Fruit fly (Drosophila melanogaster) whole organism, embryonic: ENCODE data around the gene CG8097.

Experiments used
- BEAF-32 ChIP-seq: fragments of 200-800 bp; sonication (Bioruptor generic); optimal IDR thresholded peaks from 3 replicates; lab custom pipeline; 2017; ENCODE audit warnings: missing biosample characterization, missing genetic modification characterization, mild to moderate bottlenecking, moderate library complexity, missing genetic modification reagents
- CG10267 ChIP-seq: fragments of 200-800 bp; sonication (Bioruptor generic); optimal IDR thresholded peaks from 2 replicates; lab custom pipeline; 2018; ENCODE audit warnings: missing biosample characterization, mild to moderate bottlenecking, missing genetic modification characterization, moderate library complexity
- CG10565 ChIP-seq: fragments of 200-800 bp; sonication (Bioruptor generic); optimal IDR thresholded peaks from 3 replicates; lab custom pipeline; 2016; ENCODE audit warnings: missing biosample characterization, mild to moderate bottlenecking, missing genetic modification characterization
- CG12104 ChIP-seq: fragments of 200-800 bp; sonication (Bioruptor generic); optimal IDR thresholded peaks from 3 replicates; lab custom pipeline; 2016; ENCODE audit warnings: missing biosample characterization, missing genetic modification characterization
- CG12155 ChIP-seq: fragments of 200-800 bp; sonication (Bioruptor generic); optimal IDR thresholded peaks from 3 replicates; lab custom pipeline; 2016; ENCODE audit warnings: missing biosample characterization, missing genetic modification characterization
- CG12659 ChIP-seq: fragments of 200-800 bp; sonication (Bioruptor generic); optimal IDR thresholded peaks from 3 replicates; lab custom pipeline; 2017; ENCODE audit warnings: mild to moderate bottlenecking, missing biosample characterization, missing genetic modification reagents, missing genetic modification characterization
- CG14667 ChIP-seq: fragments of 200-800 bp; sonication (Bioruptor generic); IDR thresholded peaks from 2 replicates; pipeline ENCODE4 v1.3.6; 2022; ENCODE audit warnings: missing biosample characterization, missing genetic modification characterization
- CG14710 ChIP-seq: fragments of 200-800 bp; sonication (Bioruptor generic); optimal IDR thresholded peaks from 3 replicates; lab custom pipeline; 2019; ENCODE audit warnings: missing biosample characterization, mild to moderate bottlenecking, missing genetic modification characterization, moderate library complexity
- CG14860 ChIP-seq: fragments of 200-800 bp; sonication (Bioruptor generic); IDR thresholded peaks from 3 replicates; pipeline ENCODE4 v1.3.6; 2022; ENCODE audit warnings: missing biosample characterization, missing genetic modification characterization; ENCODE audit not compliant: partially characterized antibody
- CG1602 ChIP-seq: fragments of 200-800 bp; sonication (Bioruptor generic); optimal IDR thresholded peaks from 3 replicates; lab custom pipeline; 2016; ENCODE audit warnings: missing biosample characterization, missing genetic modification characterization
- CG16813 ChIP-seq: fragments of 200-800 bp; sonication (Bioruptor generic); IDR thresholded peaks from 3 replicates; pipeline ENCODE4 v1.3.6; 2022; ENCODE audit warnings: missing biosample characterization, missing genetic modification characterization; ENCODE audit not compliant: partially characterized antibody
- CG16815 ChIP-seq: fragments of 200-800 bp; sonication (Bioruptor generic); optimal IDR thresholded peaks from 3 replicates; lab custom pipeline; 2017; ENCODE audit warnings: missing biosample characterization, mild to moderate bottlenecking, missing genetic modification characterization
- CG17361 ChIP-seq: fragments of 200-800 bp; sonication (Bioruptor generic); IDR thresholded peaks from 3 replicates; pipeline ENCODE4 v1.3.6; 2022; ENCODE audit warnings: missing biosample characterization, missing genetic modification characterization
- CG17385 ChIP-seq: fragments of 200-800 bp; sonication (Bioruptor generic); optimal IDR thresholded peaks from 3 replicates; lab custom pipeline; 2018; ENCODE audit warnings: missing biosample characterization, mild to moderate bottlenecking, missing genetic modification characterization
- CG1792 ChIP-seq: fragments of 200-800 bp; sonication (Bioruptor generic); optimal IDR thresholded peaks from 2 replicates; lab custom pipeline; 2016; ENCODE audit warnings: missing biosample characterization, missing genetic modification characterization
- CG2116 ChIP-seq: fragments of 200-800 bp; sonication (Bioruptor generic); optimal IDR thresholded peaks from 3 replicates; lab custom pipeline; 2018; ENCODE audit warnings: missing biosample characterization, mild to moderate bottlenecking, missing genetic modification characterization
- CG31388 ChIP-seq: fragments of 200-800 bp; sonication (Bioruptor generic); optimal IDR thresholded peaks from 2 replicates; lab custom pipeline; 2016; ENCODE audit warnings: missing biosample characterization, missing genetic modification characterization
- CG34224 ChIP-seq: fragments of 200-800 bp; sonication (Bioruptor generic); IDR thresholded peaks from 3 replicates; pipeline ENCODE4 v1.3.6; 2022; ENCODE audit warnings: missing biosample characterization, missing genetic modification characterization; ENCODE audit not compliant: partially characterized antibody
- CG4282 ChIP-seq: fragments of 200-800 bp; sonication (Bioruptor generic); optimal IDR thresholded peaks from 2 replicates; lab custom pipeline; 2016; ENCODE audit warnings: missing biosample characterization, missing genetic modification characterization
- CG4360 ChIP-seq: fragments of 200-800 bp; sonication (Bioruptor generic); IDR thresholded peaks from 2 replicates; pipeline ENCODE4 v1.3.6; 2022; ENCODE audit warnings: missing biosample characterization, missing genetic modification characterization
- CG4404 ChIP-seq: fragments of 200-800 bp; sonication (Bioruptor generic); IDR thresholded peaks from 2 replicates; pipeline ENCODE4 v1.3.6; 2022; ENCODE audit warnings: missing biosample characterization, missing genetic modification characterization
- CG8281 ChIP-seq: fragments of 200-800 bp; sonication (Bioruptor generic); optimal IDR thresholded peaks from 2 replicates; lab custom pipeline; 2018; ENCODE audit warnings: missing biosample characterization, mild to moderate bottlenecking, missing genetic modification characterization, moderate library complexity
- CG8290 ChIP-seq, 3 experiments: fragments of 200-800 bp; sonication (Bioruptor generic); optimal IDR thresholded peaks; 2 replicates each; lab custom pipeline; 2016 to 2019; ENCODE audit warnings: missing biosample characterization in 3 of 3, missing genetic modification characterization in 3 of 3, mild to moderate bottlenecking in 2 of 3, moderate library complexity in 1 of 3
- CG9609 ChIP-seq: fragments of 200-800 bp; sonication (Bioruptor generic); optimal IDR thresholded peaks from 3 replicates; lab custom pipeline; 2016; ENCODE audit warnings: missing biosample characterization, missing genetic modification characterization
- D19A ChIP-seq: fragments of 200-800 bp; optimal IDR thresholded peaks from 3 replicates; lab custom pipeline; 2019; ENCODE audit warnings: missing biosample characterization, mild to moderate bottlenecking, missing genetic modification characterization, moderate library complexity
- Lhr ChIP-seq: fragments of 200-800 bp; sonication (Bioruptor generic); optimal IDR thresholded peaks from 3 replicates; lab custom pipeline; 2017; ENCODE audit warnings: mild to moderate bottlenecking, missing biosample characterization, missing genetic modification reagents, missing genetic modification characterization
- Opbp ChIP-seq: fragments of 200-800 bp; sonication (Bioruptor generic); IDR thresholded peaks from 3 replicates; pipeline ENCODE4 v1.3.6; 2022; ENCODE audit warnings: missing biosample characterization, missing genetic modification characterization; ENCODE audit not compliant: partially characterized antibody
- Rx ChIP-seq: fragments of 200-800 bp; sonication (Bioruptor generic); IDR thresholded peaks from 2 replicates; pipeline ENCODE4 v1.3.6; 2022; ENCODE audit warnings: missing biosample characterization, missing genetic modification characterization
- ab ChIP-seq: fragments of 200-800 bp; sonication (Bioruptor generic); optimal IDR thresholded peaks from 2 replicates; lab custom pipeline; 2016; ENCODE audit warnings: missing biosample characterization, missing genetic modification characterization
- ap ChIP-seq: fragments of 200-800 bp; sonication (Bioruptor generic); IDR thresholded peaks from 2 replicates; pipeline ENCODE4 v1.3.6; 2022; ENCODE audit warnings: missing biosample characterization, missing genetic modification characterization
- ara ChIP-seq: fragments of 200-800 bp; sonication (Bioruptor generic); IDR thresholded peaks from 2 replicates; pipeline ENCODE4 v1.3.6; 2022; ENCODE audit warnings: missing biosample characterization, missing genetic modification characterization
- caup ChIP-seq: fragments of 200-800 bp; sonication (Bioruptor generic); optimal IDR thresholded peaks from 3 replicates; lab custom pipeline; 2017; ENCODE audit warnings: missing biosample characterization, mild to moderate bottlenecking, missing genetic modification characterization, moderate library complexity; ENCODE audit not compliant: severe bottlenecking
- fd102C ChIP-seq: fragments of 200-800 bp; sonication (Bioruptor generic); optimal IDR thresholded peaks from 2 replicates; lab custom pipeline; 2018; ENCODE audit warnings: missing biosample characterization, mild to moderate bottlenecking, missing genetic modification characterization, moderate library complexity
- fd96Cb ChIP-seq: fragments of 200-800 bp; sonication (Bioruptor generic); optimal IDR thresholded peaks from 2 replicates; lab custom pipeline; 2018; ENCODE audit warnings: missing biosample characterization, mild to moderate bottlenecking, missing genetic modification characterization, moderate library complexity
- fu2 ChIP-seq: fragments of 200-800 bp; sonication (Bioruptor generic); optimal IDR thresholded peaks from 2 replicates; lab custom pipeline; 2016; ENCODE audit warnings: missing biosample characterization, missing genetic modification characterization
- ham ChIP-seq: fragments of 200-800 bp; sonication (Bioruptor generic); IDR thresholded peaks from 2 replicates; pipeline ENCODE4 v1.3.6; 2022; ENCODE audit warnings: missing biosample characterization, missing genetic modification characterization
- pita ChIP-seq: fragments of 200-800 bp; sonication (Bioruptor generic); optimal IDR thresholded peaks from 2 replicates; lab custom pipeline; 2017; ENCODE audit warnings: missing biosample characterization, mild to moderate bottlenecking, missing genetic modification characterization
- scrt ChIP-seq: fragments of 200-800 bp; sonication (Bioruptor generic); optimal IDR thresholded peaks from 2 replicates; lab custom pipeline; 2018; ENCODE audit warnings: missing biosample characterization, mild to moderate bottlenecking, missing genetic modification characterization, moderate library complexity
- sens ChIP-seq: fragments of 200-800 bp; sonication (Bioruptor generic); peaks from one replicate; lab custom pipeline; 2016; ENCODE audit warnings: missing biosample characterization, missing genetic modification characterization
- sim ChIP-seq: fragments of 200-800 bp; sonication (Bioruptor generic); IDR thresholded peaks from 2 replicates; pipeline ENCODE4 v1.3.6; 2022; ENCODE audit warnings: missing biosample characterization, missing genetic modification characterization
- sqz ChIP-seq: fragments of 200-800 bp; sonication (Bioruptor generic); optimal IDR thresholded peaks from 3 replicates; lab custom pipeline; 2018; ENCODE audit warnings: missing biosample characterization, mild to moderate bottlenecking, missing genetic modification characterization
- sr ChIP-seq: fragments of 200-800 bp; sonication (Bioruptor generic); IDR thresholded peaks from 3 replicates; pipeline ENCODE4 v1.3.6; 2022; ENCODE audit warnings: missing biosample characterization, missing genetic modification characterization
- stwl ChIP-seq: fragments of 200-800 bp; sonication (Bioruptor generic); optimal IDR thresholded peaks from 3 replicates; lab custom pipeline; 2018; ENCODE audit warnings: missing biosample characterization, mild to moderate bottlenecking, missing genetic modification characterization, moderate library complexity
- tio ChIP-seq: fragments of 200-800 bp; sonication (Bioruptor generic); optimal IDR thresholded peaks from 2 replicates; lab custom pipeline; 2017; ENCODE audit warnings: missing biosample characterization, missing genetic modification characterization, inconsistent platforms
- tna ChIP-seq: fragments of 200-800 bp; sonication (Bioruptor generic); IDR thresholded peaks from 2 replicates; pipeline ENCODE4 v1.3.6; 2022; ENCODE audit warnings: missing biosample characterization, missing genetic modification characterization; ENCODE audit not compliant: partially characterized antibody
- trem ChIP-seq: fragments of 200-800 bp; optimal IDR thresholded peaks from 3 replicates; lab custom pipeline; 2019; ENCODE audit warnings: missing biosample characterization, mild to moderate bottlenecking, missing genetic modification characterization, moderate library complexity
- tup ChIP-seq: fragments of 200-800 bp; sonication (Bioruptor generic); optimal IDR thresholded peaks from 2 replicates; lab custom pipeline; 2016; ENCODE audit warnings: missing biosample characterization, mild to moderate bottlenecking, missing genetic modification characterization, moderate library complexity
- tx ChIP-seq: fragments of 200-800 bp; sonication (Bioruptor generic); optimal IDR thresholded peaks from 2 replicates; lab custom pipeline; 2016; ENCODE audit warnings: missing biosample characterization, missing genetic modification characterization
- zen ChIP-seq: fragments of 200-800 bp; sonication (Bioruptor generic); optimal IDR thresholded peaks from 3 replicates; lab custom pipeline; 2018; ENCODE audit warnings: missing biosample characterization, mild to moderate bottlenecking, missing genetic modification characterization, moderate library complexity

The CG8097 gene

dm6 chrX:15575557-15575956 is 7.4 kb upstream of the CG8097 start, which contains the start of gene CG42299 (continued):
- TF ChIP-seq sr (GFP tag; lab: Robert Waterston, UW), result no peak
- TF ChIP-seq CG14710 (tag; lab: Kevin White, UChicago), result no peak
- TF ChIP-seq D19A, result no peak
- TF ChIP-seq CG14860, result peak; percentile 66
- TF ChIP-seq tio (GFP tag; lab: Kevin White, UChicago), result no peak
- no peak for TF ChIP-seq Rx (GFP tag; lab: Robert Waterston, UW)
- peak; percentile 77; the same call in 2 of the 3 replicates for TF ChIP-seq Opbp (GFP tag; lab: Robert Waterston, UW)
- TF ChIP-seq fd96Cb (tag; lab: Kevin White, UChicago), result no peak
- no peak for TF ChIP-seq CG8281 (tag; lab: Kevin White, UChicago)
- no peak for TF ChIP-seq CG4360 (GFP tag; lab: Robert Waterston, UW)
- no peak for TF ChIP-seq CG4282

dm6 chrX:15578043-15578442 is 4.9 kb upstream of the CG8097 start, which contains the start of the genes cerv and CG7872:
Gene cerv, minus strand, starts transcription at chrX:15578171.
Gene CG7872, plus strand, starts transcription at chrX:15578205.
- TF ChIP-seq CG4282 (no peak), CG10267 (tag; lab: Kevin White, UChicago) (peak; percentile 76), scrt (GFP tag; lab: Kevin White, UChicago) (peak; percentile 30), fd102C (GFP tag; lab: Kevin White, UChicago) (no peak), tup (no peak), CG1792 (GFP tag; lab: Kevin White, UChicago) (no peak), zen (tag; lab: Kevin White, UChicago) (no peak), CG16813 (GFP tag; lab: Robert Waterston, UW) (peak; percentile 73), ara (GFP tag; lab: Robert Waterston, UW) (no peak), ham (GFP tag; lab: Robert Waterston, UW) (no peak), CG14710 (tag; lab: Kevin White, UChicago) (peak; percentile 60), BEAF-32 (GFP tag; lab: Kevin White, UChicago) (peak; percentile 61), CG16815 (no peak), tx (GFP tag; lab: Kevin White, UChicago) (no peak), CG14667 (GFP tag; lab: Robert Waterston, UW) (no peak), CG12104 (GFP tag; lab: Kevin White, UChicago) (no peak), sens (GFP tag; lab: Kevin White, UChicago) (peak; percentile 45), fu2 (GFP tag; lab: Kevin White, UChicago) (no peak), sqz (no peak), CG2116 (peak; percentile 59), sim (GFP tag; lab: Robert Waterston, UW) (no peak), CG31388 (GFP tag; lab: Kevin White, UChicago) (no peak), CG9609 (GFP tag; lab: Kevin White, UChicago) (no peak), CG10565 (no peak), stwl (peak; percentile 81), Lhr (GFP tag; lab: Kevin White, UChicago) (no peak), ap (GFP tag; lab: Robert Waterston, UW) (no peak), CG17385 (GFP tag; lab: Kevin White, UChicago) (no peak), CG12155 (no peak), pita (GFP tag; lab: Kevin White, UChicago) (no peak), CG17361 (GFP tag; lab: Robert Waterston, UW) (0 out of 3 replicates have a peak, but pooled peaks have one; percentile 17), CG4404 (GFP tag; lab: Robert Waterston, UW) (no peak), caup (GFP tag; lab: Kevin White, UChicago) (no peak), trem (tag; lab: Kevin White, UChicago) (peak; percentile 35), tna (GFP tag; lab: Robert Waterston, UW) (peak; percentile 70; the same call in 1 of the 2 replicates), ab (no peak), CG34224 (GFP tag; lab: Robert Waterston, UW) (peak; percentile 69), CG8290 (GFP tag; optimal IDR thresholded peaks at IDR 0.05; lab: Kevin White, UChicago) (no peak), CG8290 (tag; optimal IDR thresholded peaks at IDR 0.05; lab: Kevin White, UChicago) (peak in 1 of 2 experiments; percentile 45), CG12659 (GFP tag; lab: Kevin White, UChicago) (peak; percentile 45), CG1602 (GFP tag; lab: Kevin White, UChicago) (no peak)
